Worm (Caenorhabditis elegans): ENCODE data around the gene R74.8.

Gene R74.8

ce11 chrIII:4168665-4169064 lies 37.4 kb upstream of the R74.8 start, which contains the start of gene ccdc-55:
Gene ccdc-55 (minus strand): TSS chrIII:4168765.
- TF ChIP-seq pha-4 (tag; optimal IDR thresholded peaks at IDR 0.05) = no peak
- TF ChIP-seq drap-1 (GFP tag; optimal IDR thresholded peaks at IDR 0.05) = no peak
- TF ChIP-seq ztf-11 (tag; optimal IDR thresholded peaks at IDR 0.05) = no peak
- no peak for TF ChIP-seq nhr-76 (tag; optimal IDR thresholded peaks at IDR 0.05)
- TF ChIP-seq mep-1 (tag; optimal IDR thresholded peaks at IDR 0.05) = no peak
- no peak for TF ChIP-seq bed-3 (GFP tag; optimal IDR thresholded peaks at IDR 0.05)
- no peak for TF ChIP-seq unc-62 (GFP tag; optimal IDR thresholded peaks at IDR 0.05)
- no peak for TF ChIP-seq nhr-28 (tag; optimal IDR thresholded peaks at IDR 0.05)
- TF ChIP-seq blmp-1 (tag; optimal IDR thresholded peaks at IDR 0.05) = no peak
- TF ChIP-seq elt-1 (tag; optimal IDR thresholded peaks at IDR 0.05; ENCODE audit: borderline replicate concordance, insufficient read depth) = no peak
- no peak for TF ChIP-seq sem-2 (GFP tag; optimal IDR thresholded peaks at IDR 0.05)
- no peak for TF ChIP-seq tbx-8 (GFP tag; optimal IDR thresholded peaks at IDR 0.05)
- TF ChIP-seq ceh-43 (GFP tag; optimal IDR thresholded peaks at IDR 0.05) = no peak
- TF ChIP-seq lin-32 (GFP tag; optimal IDR thresholded peaks at IDR 0.05) = no peak
- no peak for TF ChIP-seq nhr-237 (tag; optimal IDR thresholded peaks at IDR 0.05)
- TF ChIP-seq ham-2 (GFP tag; optimal IDR thresholded peaks at IDR 0.05) = no peak

ce11 chrIII:4170903-4171377 lies 35.1 kb upstream of the R74.8 start, which contains the start of the genes rnf-121 and C16C10.4:
Gene rnf-121 (minus strand): TSS chrIII:4170953.
Gene C16C10.4 (plus strand): TSS chrIII:4171336.
- no peak for TF ChIP-seq ces-1 (GFP tag; optimal IDR thresholded peaks at IDR 0.05)
- peak; percentile 72 for TF ChIP-seq lsy-2 (tag; optimal IDR thresholded peaks at IDR 0.05)
- TF ChIP-seq mab-5 (tag; optimal IDR thresholded peaks at IDR 0.05) = peak; percentile 91
- TF ChIP-seq elt-1 (tag; optimal IDR thresholded peaks at IDR 0.05; ENCODE audit: borderline replicate concordance, insufficient read depth) = peak; percentile 75
- peak; percentile 94 for TF ChIP-seq cnd-1 (tag; optimal IDR thresholded peaks at IDR 0.05)
- peak; percentile 92 for TF ChIP-seq ceh-43 (GFP tag; optimal IDR thresholded peaks at IDR 0.05)
- TF ChIP-seq snpc-4 (tag; optimal IDR thresholded peaks at IDR 0.05) = no peak
- peak; percentile 82 for TF ChIP-seq mep-1 (tag; optimal IDR thresholded peaks at IDR 0.05)
- TF ChIP-seq ham-2 (GFP tag; optimal IDR thresholded peaks at IDR 0.05) = peak; percentile 73
- peak; percentile 73 for TF ChIP-seq blmp-1 (tag; optimal IDR thresholded peaks at IDR 0.05)
- peak; percentile 73 for TF ChIP-seq nhr-76 (tag; optimal IDR thresholded peaks at IDR 0.05)
- TF ChIP-seq nhr-12 (tag; optimal IDR thresholded peaks at IDR 0.05) = peak; percentile 99
- peak; percentile 93 for TF ChIP-seq unc-120 (tag; optimal IDR thresholded peaks at IDR 0.05; ENCODE audit: poor library complexity, severe bottlenecking)
- TF ChIP-seq sptf-1 (tag; optimal IDR thresholded peaks at IDR 0.05) = peak; percentile 96
- TF ChIP-seq sem-2 (GFP tag; optimal IDR thresholded peaks at IDR 0.05) = peak; percentile 82
- TF ChIP-seq tbx-8 (GFP tag; optimal IDR thresholded peaks at IDR 0.05) = peak; percentile 81
- TF ChIP-seq zip-8 (tag; optimal IDR thresholded peaks at IDR 0.05) = no peak
- TF ChIP-seq mls-2 (tag; optimal IDR thresholded peaks at IDR 0.05) = peak; percentile 94
- peak; percentile 83 for TF ChIP-seq flh-1 (GFP tag; optimal IDR thresholded peaks at IDR 0.05)
- peak; percentile 20 for TF ChIP-seq nhr-2 (tag; optimal IDR thresholded peaks at IDR 0.05)
- peak; percentile 73 for TF ChIP-seq nhr-28 (tag; optimal IDR thresholded peaks at IDR 0.05)
- peak; percentile 88 for TF ChIP-seq drap-1 (GFP tag; optimal IDR thresholded peaks at IDR 0.05)
- peak; percentile 85 for TF ChIP-seq hlh-1 (tag; optimal IDR thresholded peaks at IDR 0.05)
- TF ChIP-seq ceh-83 (GFP tag; optimal IDR thresholded peaks at IDR 0.05) = peak; percentile 94
- peak; percentile 51 for TF ChIP-seq ceh-39 (tag; optimal IDR thresholded peaks at IDR 0.05)
- TF ChIP-seq unc-62 (GFP tag; optimal IDR thresholded peaks at IDR 0.05) = peak; percentile 7
- peak; percentile 93 for TF ChIP-seq M03D4.4 (tag; optimal IDR thresholded peaks at IDR 0.05)
- TF ChIP-seq unc-39 (tag; optimal IDR thresholded peaks at IDR 0.05) = peak; percentile 71
- peak; percentile 89 for TF ChIP-seq lin-32 (GFP tag; optimal IDR thresholded peaks at IDR 0.05)
- TF ChIP-seq nhr-237 (tag; optimal IDR thresholded peaks at IDR 0.05) = peak; percentile 53
- TF ChIP-seq pha-4 (tag; optimal IDR thresholded peaks at IDR 0.05) = peak; percentile 62
- peak; percentile 81 for TF ChIP-seq lin-13 (tag; optimal IDR thresholded peaks at IDR 0.05)
- peak; percentile 78 for TF ChIP-seq elt-3 (tag; optimal IDR thresholded peaks at IDR 0.05)
- peak; percentile 94 for TF ChIP-seq ztf-11 (tag; optimal IDR thresholded peaks at IDR 0.05)
- TF ChIP-seq bed-3 (GFP tag; optimal IDR thresholded peaks at IDR 0.05) = peak; percentile 83

- no peak for TF ChIP-seq bed-3 (GFP tag; optimal IDR thresholded peaks at IDR 0.05)
- TF ChIP-seq nhr-28 (tag; optimal IDR thresholded peaks at IDR 0.05) = no peak
These were observed 33.9 kb upstream of the R74.8 start for ce11 chrIII:4172210-4172609.

All from whole organism, mixed stage, embryonic.